Worm (Caenorhabditis elegans): ENCODE results near the gene unc-24.
A peak's percentile ranks its signal among the peaks of the same experiment; 100 is the strongest.

Gene unc-24

DNA sequence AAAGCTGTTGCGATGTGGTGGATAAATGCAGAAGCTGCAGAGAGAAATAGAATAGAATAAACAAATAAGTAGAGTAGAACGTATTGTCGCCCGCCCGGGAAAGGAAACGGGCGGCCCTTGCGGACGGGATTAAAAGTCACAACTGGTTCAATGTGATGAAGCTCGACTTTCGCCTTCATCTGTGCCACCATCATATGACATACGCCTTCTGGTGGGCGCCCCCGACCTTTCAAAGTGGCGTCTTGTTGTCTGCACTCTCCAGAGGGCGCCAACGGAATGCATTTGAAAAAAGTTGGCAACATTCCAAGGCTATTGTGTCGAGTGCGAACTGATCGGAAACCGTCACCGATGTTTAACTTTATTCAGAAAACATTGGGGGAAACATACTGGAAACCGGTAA, 36.4 kb upstream of the unc-24 start:
- TF ChIP-seq K02D7.2 (tag; optimal IDR thresholded peaks at IDR 0.05) (no peak), unc-3 (GFP tag; conservative IDR thresholded peaks at IDR 0.05) (no peak), unc-3 (tag; optimal IDR thresholded peaks at IDR 0.05) (no peak), che-1 (tag; optimal IDR thresholded peaks at IDR 0.05) (no peak), ets-4 (tag; optimal IDR thresholded peaks at IDR 0.05) (no peak), pha-4 (tag; optimal IDR thresholded peaks at IDR 0.05) (no peak), ceh-34 (tag; optimal IDR thresholded peaks at IDR 0.05) (peak; percentile 27)

DNA sequence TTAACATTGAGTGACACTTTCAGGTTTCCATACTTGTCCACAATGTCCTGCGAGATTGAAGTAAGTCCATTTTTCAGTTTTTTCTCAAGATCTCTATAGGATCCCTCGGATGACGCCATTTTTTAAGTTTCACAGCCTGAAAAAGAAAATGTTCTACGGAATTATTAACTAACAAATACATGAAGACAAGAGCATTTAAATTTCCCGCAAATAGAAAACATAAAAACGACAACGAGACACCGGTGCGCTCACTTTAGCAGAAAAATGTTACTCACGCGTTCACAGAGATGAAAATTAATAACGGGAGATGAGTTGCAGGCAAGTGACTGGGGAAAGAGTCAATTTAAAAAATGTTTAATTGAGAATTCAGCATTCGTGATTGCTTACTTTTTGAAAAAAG, 33.2 kb upstream of the unc-24 start, which contains the start of gene czw-1:
Gene czw-1 (minus strand): TSS at position 369 of the 400 bp plus-strand sequence.
- no peak for TF ChIP-seq ceh-24 (tag; optimal IDR thresholded peaks at IDR 0.05)
- no peak for TF ChIP-seq ceh-34 (tag; optimal IDR thresholded peaks at IDR 0.05)

DNA sequence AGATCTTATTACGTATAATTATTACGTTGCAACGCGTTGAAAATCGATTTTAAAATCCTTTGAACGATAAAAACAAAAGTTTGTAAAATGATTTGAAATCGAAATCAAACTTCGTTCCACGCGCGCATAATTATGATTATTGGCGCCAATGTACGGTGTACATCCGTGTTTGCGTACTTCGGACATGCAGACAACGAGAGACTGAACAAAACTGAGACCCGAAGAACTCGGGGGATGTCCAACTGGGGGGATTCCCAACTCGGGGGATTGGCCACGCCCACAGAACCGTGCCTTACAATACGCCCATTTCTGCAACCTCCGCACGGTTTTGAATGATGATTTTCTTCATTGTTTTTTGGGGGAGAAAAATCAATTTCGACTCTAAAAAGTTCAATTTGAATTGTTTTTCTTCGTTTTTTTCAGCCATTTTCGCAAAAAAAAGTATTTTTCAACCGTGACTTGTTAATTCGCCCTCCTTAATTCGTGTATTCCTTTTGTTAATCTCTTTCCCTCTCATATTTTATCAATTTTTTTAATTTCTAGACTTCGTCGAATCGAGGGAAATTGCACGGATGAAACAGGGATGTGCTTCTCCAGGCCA, 32.7 kb upstream of the unc-24 start, which contains the start of gene F20D12.12:
Gene F20D12.12 (plus strand): TSS at position 542 of the 601 bp plus-strand sequence.
- TF ChIP-seq C08G9.2 (tag; optimal IDR thresholded peaks at IDR 0.05) (peak; percentile 66), ref-2 (tag; optimal IDR thresholded peaks at IDR 0.05) (peak; percentile 68), elt-2 (tag; optimal IDR thresholded peaks at IDR 0.05) (peak; percentile 44), ahr-1 (tag; optimal IDR thresholded peaks at IDR 0.05) (peak; percentile 14), rnt-1 (tag; optimal IDR thresholded peaks at IDR 0.05) (peak; percentile 79), ceh-34 (tag; optimal IDR thresholded peaks at IDR 0.05) (peak; percentile 72), mec-3 (tag; optimal IDR thresholded peaks at IDR 0.05; ENCODE audit: borderline replicate concordance) (peak; percentile 22), fkh-6 (tag; optimal IDR thresholded peaks at IDR 0.05) (peak; percentile 31), unc-86 (tag; optimal IDR thresholded peaks at IDR 0.05) (peak; percentile 32), tbx-2 (tag; optimal IDR thresholded peaks at IDR 0.05) (peak; percentile 81), ceh-18 (tag; optimal IDR thresholded peaks at IDR 0.05) (peak; percentile 76), nfya-1 (tag; optimal IDR thresholded peaks at IDR 0.05) (peak; percentile 72), F13H6.1 (tag; optimal IDR thresholded peaks at IDR 0.05) (peak; percentile 50), ceh-45 (GFP tag; IDR thresholded peaks at IDR 0.05) (peak; percentile 58; the same call in 1 of the 2 replicates), zip-5 (tag; optimal IDR thresholded peaks at IDR 0.05) (peak; percentile 51), ttx-3 (tag; optimal IDR thresholded peaks at IDR 0.05) (peak; percentile 46), unc-3 (GFP tag; conservative IDR thresholded peaks at IDR 0.05) (peak; percentile 34; the same call in 1 of the 2 replicates), unc-3 (tag; optimal IDR thresholded peaks at IDR 0.05) (peak; percentile 32), tbx-7 (tag; optimal IDR thresholded peaks at IDR 0.05) (peak; percentile 64), ets-4 (tag; optimal IDR thresholded peaks at IDR 0.05) (peak; percentile 56), ceh-14 (tag; optimal IDR thresholded peaks at IDR 0.05) (peak; percentile 68), fax-1 (tag; optimal IDR thresholded peaks at IDR 0.05) (peak; percentile 46), unc-42 (tag; optimal IDR thresholded peaks at IDR 0.05) (peak; percentile 67), hlh-15 (tag; optimal IDR thresholded peaks at IDR 0.05) (peak; percentile 4), ceh-2 (tag; optimal IDR thresholded peaks at IDR 0.05) (peak; percentile 45), ceh-31 (tag; optimal IDR thresholded peaks at IDR 0.05) (peak; percentile 85)

DNA sequence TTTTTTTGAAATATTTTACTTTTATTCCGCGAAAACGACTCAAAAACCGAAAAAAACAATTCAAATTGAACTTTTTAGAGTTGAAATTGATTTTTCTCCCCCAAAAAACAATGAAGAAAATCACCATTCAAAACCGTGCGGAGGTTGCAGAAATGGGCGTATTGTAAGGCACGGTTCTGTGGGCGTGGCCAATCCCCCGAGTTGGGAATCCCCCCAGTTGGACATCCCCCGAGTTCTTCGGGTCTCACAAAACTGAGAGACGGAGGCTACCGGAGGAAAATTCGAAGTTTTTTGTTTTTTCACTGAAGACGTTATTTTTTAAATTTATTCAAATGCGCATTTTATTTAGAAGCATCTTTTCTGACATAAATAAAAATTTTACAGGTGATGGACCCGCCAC, 31.4 kb upstream of the unc-24 start, which contains the start of gene mcm-3AP:
Gene mcm-3AP (plus strand): TSS at position 383 of the 400 bp plus-strand sequence.
- peak; percentile 8 for TF ChIP-seq ceh-18 (tag; optimal IDR thresholded peaks at IDR 0.05)
- TF ChIP-seq ceh-31 (tag; optimal IDR thresholded peaks at IDR 0.05): peak; percentile 72
- TF ChIP-seq tbx-2 (tag; optimal IDR thresholded peaks at IDR 0.05): peak; percentile 59
- TF ChIP-seq dmd-4 (tag; optimal IDR thresholded peaks at IDR 0.05; ENCODE audit: borderline replicate concordance): peak; percentile 6
- peak; percentile 9 for TF ChIP-seq F13H6.1 (tag; optimal IDR thresholded peaks at IDR 0.05)
- peak; percentile 11 for TF ChIP-seq zip-5 (tag; optimal IDR thresholded peaks at IDR 0.05)
- TF ChIP-seq nfya-1 (tag; optimal IDR thresholded peaks at IDR 0.05): peak; percentile 11
- TF ChIP-seq C08G9.2 (tag; optimal IDR thresholded peaks at IDR 0.05): peak; percentile 53
- TF ChIP-seq ceh-45 (GFP tag; IDR thresholded peaks at IDR 0.05): peak; percentile 43; the same call in 1 of the 2 replicates
- TF ChIP-seq elt-2 (tag; optimal IDR thresholded peaks at IDR 0.05): peak; percentile 5

- TF ChIP-seq ceh-45 (GFP tag; IDR thresholded peaks at IDR 0.05): no peak
- no peak for TF ChIP-seq tbx-2 (tag; optimal IDR thresholded peaks at IDR 0.05)
- TF ChIP-seq ttx-3 (tag; optimal IDR thresholded peaks at IDR 0.05): no peak
- TF ChIP-seq ceh-34 (tag; optimal IDR thresholded peaks at IDR 0.05): no peak
- no peak for TF ChIP-seq tbx-7 (tag; optimal IDR thresholded peaks at IDR 0.05)
- no peak for TF ChIP-seq gmeb-2 (tag; optimal IDR thresholded peaks at IDR 0.05)
- no peak for TF ChIP-seq unc-42 (tag; optimal IDR thresholded peaks at IDR 0.05)
- no peak for TF ChIP-seq sox-4 (tag; optimal IDR thresholded peaks at IDR 0.05)
- TF ChIP-seq rnt-1 (tag; optimal IDR thresholded peaks at IDR 0.05): no peak
- no peak for TF ChIP-seq hlh-15 (tag; optimal IDR thresholded peaks at IDR 0.05)
- TF ChIP-seq fax-1 (tag; optimal IDR thresholded peaks at IDR 0.05): no peak
- TF ChIP-seq dve-1 (tag; optimal IDR thresholded peaks at IDR 0.05): no peak
- TF ChIP-seq unc-86 (tag; optimal IDR thresholded peaks at IDR 0.05): no peak
- no peak for TF ChIP-seq madf-2 (tag; optimal IDR thresholded peaks at IDR 0.05)
- no peak for TF ChIP-seq ceh-31 (tag; optimal IDR thresholded peaks at IDR 0.05)
- TF ChIP-seq zip-5 (tag; optimal IDR thresholded peaks at IDR 0.05): no peak
These were observed 25.7 kb upstream of the unc-24 start for ce11 chrIV:7954006-7954405.
